Fruit fly (Drosophila melanogaster): ENCODE data around the gene ras.

ras gene

DNA sequence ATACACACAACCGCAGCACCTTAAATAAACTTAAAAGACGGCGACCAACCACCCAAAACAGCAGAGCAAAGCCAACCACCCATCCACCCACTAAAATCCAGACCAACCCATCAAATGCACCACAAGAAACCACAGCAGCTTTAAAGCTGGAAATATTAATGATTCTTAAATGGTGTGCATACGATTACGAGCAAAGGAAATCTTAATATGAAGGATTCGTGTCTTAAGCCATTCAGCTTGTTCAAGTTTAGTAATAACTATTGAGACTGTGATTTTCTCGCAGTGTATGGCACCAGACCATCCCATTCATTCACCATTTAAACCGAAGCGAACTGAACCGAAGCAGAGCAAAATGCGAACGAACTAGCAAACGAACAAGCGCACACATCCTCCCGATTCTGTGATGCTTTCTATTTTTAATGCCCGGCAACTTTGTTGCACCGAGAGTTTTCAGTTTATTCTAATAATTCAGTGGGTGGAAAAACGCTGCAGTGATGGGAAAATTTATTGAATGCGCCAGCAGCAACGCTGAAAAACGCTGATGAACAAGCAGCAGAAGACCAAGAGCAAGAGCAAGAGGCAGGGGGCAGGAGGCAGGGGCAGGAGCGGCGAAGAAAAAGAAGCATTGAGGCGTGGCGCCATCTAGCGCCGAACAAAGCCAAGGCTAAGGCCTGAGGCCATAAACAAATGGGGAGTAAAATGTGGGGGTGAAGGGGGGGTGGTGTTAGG lies 6.7 kb upstream of the ras start (continued):
- peak; percentile 96 for TF ChIP-seq vvl (GFP tag; IDR thresholded peaks at IDR 0.05)
- peak; percentile 69 for TF ChIP-seq CG7987 (GFP tag; optimal IDR thresholded peaks at IDR 0.05)
- no peak for TF ChIP-seq nerfin-2 (GFP tag; IDR thresholded peaks at IDR 0.05; ENCODE audit: partially characterized antibody)
- peak; percentile 51 for TF ChIP-seq emc (GFP tag; optimal IDR thresholded peaks at IDR 0.05)
- peak; percentile 48 for TF ChIP-seq CG6765 (GFP tag; optimal IDR thresholded peaks at IDR 0.05)
- peak; percentile 4 for TF ChIP-seq HmgD (GFP tag; optimal IDR thresholded peaks at IDR 0.05)
- TF ChIP-seq Ravus (GFP tag; IDR thresholded peaks at IDR 0.05): peak; percentile 67
- peak; percentile 72 for TF ChIP-seq Bdp1 (GFP tag; optimal IDR thresholded peaks at IDR 0.05)
- TF ChIP-seq nerfin-1 (tag; optimal IDR thresholded peaks at IDR 0.05): peak; percentile 82
- peak; percentile 67 for TF ChIP-seq zfh2 (GFP tag; optimal IDR thresholded peaks at IDR 0.05)
- peak; percentile 35 for TF ChIP-seq crc (GFP tag; optimal IDR thresholded peaks at IDR 0.05)
- peak; percentile 81 for TF ChIP-seq CG11085 (GFP tag; IDR thresholded peaks at IDR 0.05)
- peak; percentile 83 for TF ChIP-seq Asciz (GFP tag; optimal IDR thresholded peaks at IDR 0.05)
- TF ChIP-seq Xbp1 (GFP tag; optimal IDR thresholded peaks at IDR 0.05): peak; percentile 68
- TF ChIP-seq scrt (GFP tag; optimal IDR thresholded peaks at IDR 0.05): peak; percentile 83
- peak; percentile 56; the same call in 1 of the 2 replicates for TF ChIP-seq Adf1 (GFP tag; IDR thresholded peaks at IDR 0.05)
- peak; percentile 88 for TF ChIP-seq Hmr (GFP tag; optimal IDR thresholded peaks at IDR 0.05)
- peak; percentile 51 for TF ChIP-seq psq (GFP tag; optimal IDR thresholded peaks at IDR 0.05)
- peak; percentile 71 for TF ChIP-seq Hand (GFP tag; optimal IDR thresholded peaks at IDR 0.05)
- peak; percentile 81 for TF ChIP-seq run (tag; optimal IDR thresholded peaks at IDR 0.05)
- TF ChIP-seq CG2129 (GFP tag; IDR thresholded peaks at IDR 0.05; ENCODE audit: partially characterized antibody): no peak
- TF ChIP-seq CG6854 (GFP tag; optimal IDR thresholded peaks at IDR 0.05): peak; percentile 78
- TF ChIP-seq H15 (GFP tag; IDR thresholded peaks at IDR 0.05): peak; percentile 88
- TF ChIP-seq knrl (GFP tag; IDR thresholded peaks at IDR 0.05; ENCODE audit: partially characterized antibody): no peak
- peak; percentile 70 for TF ChIP-seq CG2202 (tag; optimal IDR thresholded peaks at IDR 0.05)
- TF ChIP-seq CG17912 (GFP tag; optimal IDR thresholded peaks at IDR 0.05): peak; percentile 27
- TF ChIP-seq CG1647 (GFP tag; optimal IDR thresholded peaks at IDR 0.05): peak; percentile 68
- TF ChIP-seq CG9817 (tag; optimal IDR thresholded peaks at IDR 0.05): peak; percentile 84
- peak; percentile 76 for TF ChIP-seq lilli (GFP tag; optimal IDR thresholded peaks at IDR 0.05)
- TF ChIP-seq gfzf (GFP tag; optimal IDR thresholded peaks at IDR 0.05): no peak
- TF ChIP-seq CG15514 (GFP tag; optimal IDR thresholded peaks at IDR 0.05): peak; percentile 78
- TF ChIP-seq CG34376 (GFP tag; optimal IDR thresholded peaks at IDR 0.05): peak; percentile 43
- peak; percentile 6 for TF ChIP-seq CG2116 (GFP tag; optimal IDR thresholded peaks at IDR 0.05)
- TF ChIP-seq gcm (GFP tag; optimal IDR thresholded peaks at IDR 0.05): peak; percentile 70
- peak; percentile 50 for TF ChIP-seq CG12155 (GFP tag; optimal IDR thresholded peaks at IDR 0.05)
- TF ChIP-seq CG3281 (GFP tag; optimal IDR thresholded peaks at IDR 0.05): peak; percentile 83
- TF ChIP-seq gcm2 (GFP tag; optimal IDR thresholded peaks at IDR 0.05): peak; percentile 59
- no peak for TF ChIP-seq hth (optimal IDR thresholded peaks at IDR 0.05)
- peak; percentile 83 for TF ChIP-seq HmgZ (tag; optimal IDR thresholded peaks at IDR 0.05)
- peak; percentile 80 for TF ChIP-seq Rx (GFP tag; IDR thresholded peaks at IDR 0.05)
- no peak for TF ChIP-seq Dref (GFP tag; IDR thresholded peaks at IDR 0.05)
- TF ChIP-seq toy (GFP tag; IDR thresholded peaks at IDR 0.05): 0 out of 2 replicates have a peak, but pooled peaks have one; percentile 12
- TF ChIP-seq CG2120 (GFP tag; optimal IDR thresholded peaks at IDR 0.05): peak; percentile 90
- peak; percentile 86 for TF ChIP-seq bcd (GFP tag; optimal IDR thresholded peaks at IDR 0.05)
- peak; percentile 74 for TF ChIP-seq CrebB (tag; optimal IDR thresholded peaks at IDR 0.05)
- TF ChIP-seq al (GFP tag; IDR thresholded peaks at IDR 0.05): 0 out of 2 replicates have a peak, but pooled peaks have one; percentile 42
- peak; percentile 86 for TF ChIP-seq CG10366 (GFP tag; IDR thresholded peaks at IDR 0.05)
- peak; percentile 87 for TF ChIP-seq NfI (GFP tag; optimal IDR thresholded peaks at IDR 0.05)
- TF ChIP-seq CG3726 (GFP tag; IDR thresholded peaks at IDR 0.05): peak; percentile 80; the same call in 2 of the 3 replicates

Data from whole organism, embryonic.